Worm (Caenorhabditis elegans): ENCODE measurements around the gene ZK84.2.
A peak's percentile ranks its signal among the peaks of the same experiment; 100 is the strongest.
"Not testable (repeated sequence)": the region's sequence is repeated elsewhere in the genome, so short reads cannot be mapped to it uniquely, and the experiment has no call there.

The ZK84.2 gene

DNA sequence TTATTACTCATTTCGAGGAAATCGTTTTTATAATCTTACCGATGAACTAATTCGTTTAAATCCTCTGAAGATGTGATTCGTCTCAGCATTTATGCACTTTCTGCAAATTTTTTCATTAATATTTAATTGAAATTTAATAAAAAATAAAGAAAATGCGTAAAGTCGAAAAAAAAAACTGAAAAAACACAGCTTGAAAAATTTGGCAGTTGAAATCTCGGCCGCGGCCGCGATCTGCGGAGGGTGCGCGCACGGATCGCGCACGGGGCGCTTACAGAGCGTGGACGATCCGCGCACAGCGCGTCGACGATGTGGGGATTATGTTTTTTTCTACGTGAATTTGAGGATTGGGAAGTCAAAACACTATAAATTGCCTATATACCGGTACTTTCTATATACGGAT, 5.3 kb upstream of the ZK84.2 start, which contains the start of gene ZK84.4:
Gene ZK84.4 (minus strand): TSS at position 101 of the 400 bp plus-strand sequence.
- TF ChIP-seq nhr-77 (tag; optimal IDR thresholded peaks at IDR 0.05); fkh-10 (GFP tag; optimal IDR thresholded peaks at IDR 0.05); tbx-2 (tag; optimal IDR thresholded peaks at IDR 0.05): not testable (repeated sequence)

DNA sequence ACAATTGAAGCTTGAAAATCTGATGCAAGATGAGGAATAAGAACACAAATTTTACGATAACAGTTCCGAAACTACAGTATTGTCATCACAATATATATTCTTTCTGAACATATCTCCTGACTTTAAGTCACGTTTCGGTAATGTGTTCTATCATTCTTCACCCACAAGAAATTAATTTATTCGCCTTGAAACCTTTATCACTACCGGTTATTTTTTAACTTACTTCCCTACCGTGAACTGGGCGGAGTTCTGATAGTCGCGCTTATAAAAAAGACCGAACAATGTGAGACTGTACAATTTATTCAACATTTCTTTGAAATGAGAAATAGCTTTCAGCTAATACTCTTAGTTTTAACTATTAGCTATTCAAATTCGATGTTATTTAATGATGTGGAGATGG, 3.6 kb upstream of the ZK84.2 start, which contains the start of gene ins-20:
Gene ins-20 (plus strand): TSS at position 301 of the 400 bp plus-strand sequence.
- TF ChIP-seq aly-2 (tag; optimal IDR thresholded peaks at IDR 0.05) (no peak), pqm-1 (tag; optimal IDR thresholded peaks at IDR 0.05) (no peak), ceh-28 (tag; optimal IDR thresholded peaks at IDR 0.05) (no peak)

DNA sequence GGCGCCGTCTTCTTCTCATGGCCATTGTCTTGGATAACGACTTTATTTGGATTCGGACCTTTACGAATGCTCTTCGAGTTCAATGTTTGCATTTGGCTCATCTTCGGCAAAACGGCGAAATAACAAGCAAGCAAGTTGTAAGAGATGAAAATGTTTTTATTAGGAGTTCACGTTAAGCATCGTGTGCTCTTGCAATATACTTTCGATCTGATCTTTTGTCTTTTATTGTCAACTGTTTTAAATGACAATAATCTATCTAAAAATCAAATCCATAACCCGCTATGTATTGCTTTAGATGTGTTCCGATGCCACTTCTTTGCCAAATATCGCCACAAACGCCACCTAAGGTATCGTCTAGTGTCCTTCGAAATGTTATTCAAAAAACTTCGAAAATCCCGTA, 2.3 kb downstream of the ZK84.2 start, which contains the start of gene ZK84.5:
Gene ZK84.5 (minus strand): TSS at position 101 of the 400 bp plus-strand sequence.
- TF ChIP-seq unc-39 (tag; optimal IDR thresholded peaks at IDR 0.05) (no peak), ceh-16 (tag; optimal IDR thresholded peaks at IDR 0.05) (no peak), hmg-11 (tag; optimal IDR thresholded peaks at IDR 0.05) (no peak), ceh-9 (tag; optimal IDR thresholded peaks at IDR 0.05) (no peak), nhr-12 (tag; optimal IDR thresholded peaks at IDR 0.05) (no peak), fos-1 (tag; optimal IDR thresholded peaks at IDR 0.05) (no peak), lin-15B (tag; optimal IDR thresholded peaks at IDR 0.05) (no peak), jun-1 (tag; optimal IDR thresholded peaks at IDR 0.05) (no peak), egl-5 (tag; optimal IDR thresholded peaks at IDR 0.05) (no peak), nhr-11 (tag; optimal IDR thresholded peaks at IDR 0.05) (no peak), unc-62 (GFP tag; optimal IDR thresholded peaks at IDR 0.05) (no peak), lin-39 (tag; optimal IDR thresholded peaks at IDR 0.05) (no peak), snpc-4 (tag; optimal IDR thresholded peaks at IDR 0.05) (no peak), fkh-2 (tag; optimal IDR thresholded peaks at IDR 0.05) (no peak), pha-4 (tag; optimal IDR thresholded peaks at IDR 0.05) (no peak), ama-1 (optimal IDR thresholded peaks at IDR 0.05) (no peak)

DNA sequence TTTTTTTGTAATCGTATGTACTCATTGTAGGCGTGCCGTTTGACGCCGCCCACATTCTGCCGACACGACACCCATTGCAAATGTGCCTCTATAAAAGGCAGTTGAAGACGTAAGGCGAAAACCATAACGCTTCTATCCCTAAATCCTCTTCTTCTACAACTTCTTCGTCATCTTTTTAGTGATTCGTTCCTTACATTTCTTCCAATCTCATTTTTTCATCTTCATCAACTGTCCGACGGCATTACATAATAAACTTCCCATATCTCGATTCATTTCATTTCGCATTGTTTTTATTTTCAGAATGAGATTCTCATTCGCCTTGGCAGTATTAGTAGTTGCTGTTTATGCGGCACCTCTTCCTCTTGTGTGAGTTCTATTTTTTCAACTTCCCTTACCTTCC, 6.2 kb downstream of the ZK84.2 start, which contains the start of gene ZK84.1:
Gene ZK84.1 (plus strand): TSS at position 301 of the 400 bp plus-strand sequence.
- TF ChIP-seq nhr-25 (tag; optimal IDR thresholded peaks at IDR 0.05) (no peak), nfya-1 (tag; optimal IDR thresholded peaks at IDR 0.05; ENCODE audit: insufficient read depth) (no peak), pha-4 (tag; optimal IDR thresholded peaks at IDR 0.05) (no peak), tbx-2 (tag; optimal IDR thresholded peaks at IDR 0.05) (no peak), daf-12 (tag; optimal IDR thresholded peaks at IDR 0.05) (no peak), nhr-77 (tag; optimal IDR thresholded peaks at IDR 0.05) (no peak), nhr-12 (tag; optimal IDR thresholded peaks at IDR 0.05) (no peak), elt-3 (tag; optimal IDR thresholded peaks at IDR 0.05) (no peak), egl-5 (tag; optimal IDR thresholded peaks at IDR 0.05) (no peak), nhr-76 (tag; optimal IDR thresholded peaks at IDR 0.05) (no peak), aly-2 (tag; optimal IDR thresholded peaks at IDR 0.05) (no peak), ceh-82 (tag; optimal IDR thresholded peaks at IDR 0.05) (no peak)

DNA sequence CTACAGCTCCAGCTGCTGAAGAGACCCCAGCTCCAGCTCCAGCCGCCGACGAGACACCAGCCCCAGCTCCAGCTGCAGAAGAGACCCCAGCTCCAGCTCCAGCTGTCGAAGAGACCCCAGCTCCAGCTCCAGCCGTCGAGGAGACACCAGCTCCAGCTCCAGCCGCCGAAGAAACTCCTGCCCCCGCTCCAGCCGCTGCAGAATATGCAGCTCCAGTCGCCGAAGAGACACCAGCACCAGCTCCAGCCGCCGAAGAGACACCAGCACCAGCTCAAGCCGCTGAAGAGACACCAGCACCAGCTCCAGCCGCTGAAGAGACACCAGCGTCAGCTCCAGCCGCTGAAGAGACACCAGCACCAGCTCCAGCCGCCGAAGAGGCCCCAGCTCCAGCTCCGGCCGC, 8.4 kb downstream of the ZK84.2 start:
- no peak for TF ChIP-seq egl-27 (tag; optimal IDR thresholded peaks at IDR 0.05)
- no peak for TF ChIP-seq nhr-77 (tag; optimal IDR thresholded peaks at IDR 0.05)
- TF ChIP-seq ZK546.5 (tag; optimal IDR thresholded peaks at IDR 0.05): no peak
- TF ChIP-seq fkh-10 (GFP tag; optimal IDR thresholded peaks at IDR 0.05): no peak
- TF ChIP-seq egl-5 (tag; optimal IDR thresholded peaks at IDR 0.05): no peak
- TF ChIP-seq nhr-23 (tag; optimal IDR thresholded peaks at IDR 0.05): no peak
- no peak for TF ChIP-seq lsy-12 (tag; optimal IDR thresholded peaks at IDR 0.05)
- TF ChIP-seq snpc-4 (tag; optimal IDR thresholded peaks at IDR 0.05): no peak

DNA sequence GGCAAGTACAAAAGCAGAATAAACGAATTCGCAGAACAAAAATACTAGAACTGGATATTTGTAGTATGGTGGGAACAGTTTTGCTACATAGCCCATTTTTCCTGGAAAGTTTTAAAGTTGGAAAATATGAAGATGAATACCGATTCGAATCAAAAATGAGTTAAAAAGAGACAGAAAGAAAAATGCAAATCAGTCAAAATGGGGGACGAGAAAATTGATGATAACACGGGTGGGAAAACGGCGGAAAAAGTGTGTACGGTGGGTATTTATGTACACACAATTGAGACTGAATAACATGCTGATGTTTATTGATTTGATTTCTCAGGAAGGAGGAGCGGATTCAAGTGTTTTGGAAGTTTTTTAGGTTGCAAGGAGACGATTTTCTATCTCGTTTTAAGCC, 10.7 kb downstream of the ZK84.2 start, which contains the start of gene R12C12.9:
Gene R12C12.9 (minus strand): TSS at position 101 of the 400 bp plus-strand sequence.
- TF ChIP-seq mdl-1 (tag; optimal IDR thresholded peaks at IDR 0.05) (no peak), elt-2 (tag; optimal IDR thresholded peaks at IDR 0.05) (peak; percentile 29)
